Fruit fly (Drosophila melanogaster): ENCODE data around the gene Ube4A.

Gene Ube4A

DNA sequence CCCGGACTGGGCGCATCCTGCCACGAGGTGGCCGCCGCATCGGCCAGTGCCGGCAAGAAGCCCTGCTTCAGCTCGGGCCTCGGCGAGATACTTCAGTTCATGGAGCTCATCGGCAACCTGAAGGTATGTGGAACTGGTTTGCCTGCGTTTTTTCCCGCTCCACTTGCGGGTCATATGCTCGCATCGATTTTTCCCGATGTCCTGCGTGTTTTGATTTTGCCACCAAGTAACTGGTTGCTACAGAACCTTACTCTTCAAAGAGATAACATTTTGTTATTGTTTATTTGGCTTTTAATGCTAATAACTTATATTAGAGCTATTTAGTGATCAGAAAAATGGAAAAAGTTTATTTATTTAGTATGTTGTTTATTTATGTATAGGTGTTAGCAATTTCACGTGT lies 45.2 kb upstream of the Ube4A start:
- no peak for TF ChIP-seq fru (GFP tag; optimal IDR thresholded peaks at IDR 0.05)
- no peak for TF ChIP-seq OdsH (GFP tag; optimal IDR thresholded peaks at IDR 0.05)
- no peak for TF ChIP-seq woc (GFP tag; optimal IDR thresholded peaks at IDR 0.05)
- TF ChIP-seq h (GFP tag; optimal IDR thresholded peaks at IDR 0.05): no peak
- TF ChIP-seq rgr (GFP tag; optimal IDR thresholded peaks at IDR 0.05): no peak
- TF ChIP-seq CG9705 (GFP tag; optimal IDR thresholded peaks at IDR 0.05): no peak
- TF ChIP-seq dmrt93B (GFP tag; optimal IDR thresholded peaks at IDR 0.05): no peak
- TF ChIP-seq psq (GFP tag; optimal IDR thresholded peaks at IDR 0.05): no peak
- no peak for TF ChIP-seq pan (optimal IDR thresholded peaks at IDR 0.05)
- TF ChIP-seq Hr83 (GFP tag; optimal IDR thresholded peaks at IDR 0.05; ENCODE audit: poor library complexity, severe bottlenecking): no peak
- TF ChIP-seq lola (GFP tag; optimal IDR thresholded peaks at IDR 0.05): no peak
- TF ChIP-seq Jra (GFP tag; optimal IDR thresholded peaks at IDR 0.05): no peak
- no peak for TF ChIP-seq usp (GFP tag; optimal IDR thresholded peaks at IDR 0.05)
- no peak for TF ChIP-seq Hr78 (GFP tag; optimal IDR thresholded peaks at IDR 0.05)
- TF ChIP-seq Hnf4 (GFP tag; optimal IDR thresholded peaks at IDR 0.05): no peak
- no peak for TF ChIP-seq sv (GFP tag; optimal IDR thresholded peaks at IDR 0.05)
- no peak for TF ChIP-seq Mio (GFP tag; optimal IDR thresholded peaks at IDR 0.05)
- no peak for TF ChIP-seq jim (GFP tag; optimal IDR thresholded peaks at IDR 0.05)
- TF ChIP-seq Dif (GFP tag; optimal IDR thresholded peaks at IDR 0.05; ENCODE audit: partially characterized antibody): no peak

DNA sequence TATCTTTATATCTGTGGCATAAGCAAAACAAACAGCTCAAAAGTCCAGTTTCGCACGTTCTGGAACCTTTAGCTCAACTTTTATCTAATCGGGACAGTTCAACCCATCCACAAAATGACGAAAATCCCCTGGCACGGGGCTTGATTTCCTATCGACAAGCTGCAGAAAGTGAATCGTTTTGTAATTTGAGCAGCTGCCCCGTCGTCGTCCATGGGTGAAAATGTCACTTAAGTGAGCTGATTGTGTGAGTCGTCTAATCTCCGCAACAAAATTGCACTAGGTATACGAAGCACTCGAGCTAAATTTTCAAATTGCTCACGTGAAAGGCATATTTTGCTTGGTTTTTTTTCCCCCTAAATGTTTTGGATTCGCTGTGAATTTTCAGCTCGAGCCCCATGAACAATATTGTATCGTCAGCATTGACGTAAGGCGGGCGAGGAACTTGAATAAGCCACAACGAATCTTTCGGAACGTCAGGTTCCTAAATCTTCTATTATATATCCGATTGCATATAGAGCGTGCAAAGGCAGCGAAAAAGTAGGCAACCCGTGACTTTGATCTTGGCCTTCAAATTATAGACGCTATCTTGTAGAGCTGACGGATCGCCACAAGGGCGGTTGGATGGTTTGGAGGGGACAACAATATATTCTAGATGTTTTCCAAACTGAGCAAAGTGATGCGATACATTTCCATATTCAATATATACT lies 43.9 kb upstream of the Ube4A start:
- peak; percentile 2 for TF ChIP-seq h (GFP tag; optimal IDR thresholded peaks at IDR 0.05)
- TF ChIP-seq Dfd (GFP tag; optimal IDR thresholded peaks at IDR 0.05): no peak
- TF ChIP-seq Hr78 (GFP tag; optimal IDR thresholded peaks at IDR 0.05): no peak
- TF ChIP-seq Abd-B (GFP tag; optimal IDR thresholded peaks at IDR 0.05): no peak
- TF ChIP-seq HLH106 (tag; optimal IDR thresholded peaks at IDR 0.05): no peak
- TF ChIP-seq Myc (optimal IDR thresholded peaks at IDR 0.05): no peak
- no peak for TF ChIP-seq CrebA (GFP tag; optimal IDR thresholded peaks at IDR 0.05; ENCODE audit: borderline replicate concordance)
- TF ChIP-seq Rel (GFP tag; optimal IDR thresholded peaks at IDR 0.05): no peak
- TF ChIP-seq Rel (tag; optimal IDR thresholded peaks at IDR 0.05): peak; percentile 82
- TF ChIP-seq fru (GFP tag; optimal IDR thresholded peaks at IDR 0.05): no peak
- no peak for TF ChIP-seq CG32264 (GFP tag; optimal IDR thresholded peaks at IDR 0.05)

DNA sequence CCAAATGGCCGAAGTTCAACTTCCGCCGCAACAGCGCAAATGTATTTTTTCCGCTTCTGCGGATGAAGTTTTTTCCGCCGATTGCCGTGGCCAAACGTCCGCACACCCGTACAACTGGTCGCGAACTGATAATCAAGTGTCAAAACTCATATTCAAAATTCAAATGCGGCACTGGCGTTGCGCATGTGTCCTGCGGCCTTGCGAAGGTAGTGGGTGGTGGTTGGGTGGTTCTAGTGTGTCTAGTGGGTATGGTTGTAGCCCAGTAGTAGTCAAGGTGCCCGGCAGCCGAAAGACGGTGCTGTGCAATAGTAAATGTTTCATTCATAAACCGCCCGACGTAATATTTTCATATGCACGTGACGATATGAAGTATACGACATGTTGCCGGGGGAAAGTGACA lies 36.7 kb upstream of the Ube4A start, which contains the start of gene DIP-iota:
Gene DIP-iota (minus strand): TSS at position 101 of the 400 bp plus-strand sequence.
- no peak for TF ChIP-seq GATAd (GFP tag; optimal IDR thresholded peaks at IDR 0.05)

DNA sequence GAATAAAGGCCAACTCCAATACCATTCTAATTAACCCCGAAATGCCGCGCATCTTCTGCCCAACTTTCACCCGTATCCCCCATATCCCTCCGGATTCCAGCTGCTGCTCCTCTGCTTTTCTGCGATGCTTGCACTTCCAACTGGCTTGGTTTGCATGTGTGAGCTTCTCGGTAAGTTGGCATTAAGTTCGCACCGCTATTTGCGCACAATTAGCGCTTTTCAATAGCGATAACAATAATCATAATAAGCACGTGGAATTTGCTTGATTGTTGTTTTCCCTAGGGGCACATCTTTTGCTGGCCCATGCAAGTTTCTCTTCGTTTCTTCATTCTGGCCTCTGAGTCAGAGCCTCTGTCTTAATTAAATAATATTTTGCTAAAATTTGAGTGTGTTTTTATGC lies 36.3 kb upstream of the Ube4A start:
- TF ChIP-seq Myc (optimal IDR thresholded peaks at IDR 0.05): no peak
- TF ChIP-seq dsf (GFP tag; optimal IDR thresholded peaks at IDR 0.05; ENCODE audit: borderline replicate concordance): no peak
- no peak for TF ChIP-seq br (GFP tag; optimal IDR thresholded peaks at IDR 0.05)
- no peak for TF ChIP-seq tai (GFP tag; optimal IDR thresholded peaks at IDR 0.05)
- no peak for TF ChIP-seq h (GFP tag; optimal IDR thresholded peaks at IDR 0.05)
- TF ChIP-seq CrebA (GFP tag; optimal IDR thresholded peaks at IDR 0.05; ENCODE audit: borderline replicate concordance): no peak
- no peak for TF ChIP-seq Mio (GFP tag; optimal IDR thresholded peaks at IDR 0.05)
- no peak for TF ChIP-seq Dfd (GFP tag; optimal IDR thresholded peaks at IDR 0.05)
- no peak for TF ChIP-seq N (GFP tag; optimal IDR thresholded peaks at IDR 0.05)
- TF ChIP-seq woc (GFP tag; optimal IDR thresholded peaks at IDR 0.05): no peak
- no peak for TF ChIP-seq rgr (GFP tag; optimal IDR thresholded peaks at IDR 0.05)
- no peak for TF ChIP-seq GATAd (GFP tag; optimal IDR thresholded peaks at IDR 0.05)
- TF ChIP-seq lola (GFP tag; optimal IDR thresholded peaks at IDR 0.05): no peak
- TF ChIP-seq fru (GFP tag; optimal IDR thresholded peaks at IDR 0.05): no peak
- TF ChIP-seq Vsx2 (GFP tag; optimal IDR thresholded peaks at IDR 0.05; ENCODE audit: partially characterized antibody): no peak
- no peak for TF ChIP-seq Hr78 (GFP tag; optimal IDR thresholded peaks at IDR 0.05)
- TF ChIP-seq CG32264 (GFP tag; optimal IDR thresholded peaks at IDR 0.05): no peak

DNA sequence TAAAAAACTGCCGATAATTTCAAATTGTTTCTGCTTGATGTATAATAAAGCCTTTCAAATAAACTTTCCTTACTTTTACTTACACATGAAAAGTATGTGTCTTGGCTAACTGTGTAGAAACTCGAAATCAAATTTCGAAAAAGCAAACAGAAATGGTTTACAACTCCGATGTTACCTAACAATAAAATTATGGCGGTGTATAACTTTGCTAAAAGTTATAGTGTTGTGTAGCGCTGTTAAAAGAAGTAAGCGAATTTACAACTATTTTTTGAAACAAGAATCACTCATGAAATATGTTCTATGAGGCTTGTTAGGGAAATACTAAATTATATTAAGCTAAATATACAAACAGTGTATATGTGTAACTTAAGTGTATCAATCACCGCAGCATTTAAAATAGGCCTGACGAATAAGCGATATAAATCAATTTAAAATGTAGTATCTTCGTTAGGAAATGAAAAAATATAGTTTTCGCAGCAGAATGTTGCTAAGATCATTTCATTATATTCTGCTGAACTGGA lies 35.6 kb upstream of the Ube4A start, which contains the start of gene CG34345:
Gene CG34345 (plus strand): TSS at position 471 of the 521 bp plus-strand sequence.
- TF ChIP-seq Myc (optimal IDR thresholded peaks at IDR 0.05) (peak; percentile 55), Hr83 (GFP tag; optimal IDR thresholded peaks at IDR 0.05; ENCODE audit: poor library complexity, severe bottlenecking) (no peak), Abd-B (GFP tag; optimal IDR thresholded peaks at IDR 0.05) (no peak)

Data from whole organism, wandering third instar larva.